Worm (Caenorhabditis elegans) whole organism, mixed stage, embryonic: Measurements from ENCODE around the gene cyn-8.

Experiments used
- M03D4.4 ChIP-seq: sonication (generic microtip); optimal IDR thresholded peaks from 2 replicates; lab custom pipeline; 2017; ENCODE audit warnings: mild to moderate bottlenecking, missing genetic modification characterization, missing compliant biosample characterization
- bed-3 ChIP-seq: fragments of 200-800 bp; sonication (Bioruptor generic); optimal IDR thresholded peaks from 3 replicates; lab custom pipeline; 2018; ENCODE audit warnings: mild to moderate bottlenecking, missing genetic modification characterization, moderate library complexity, missing compliant biosample characterization
- ceh-39 ChIP-seq: fragments of 150-350 bp; optimal IDR thresholded peaks from 2 replicates; lab custom pipeline; 2014; ENCODE audit warnings: missing biosample characterization, missing genetic modification characterization
- ceh-43 ChIP-seq: fragments of 200-800 bp; sonication (Bioruptor generic); optimal IDR thresholded peaks from 2 replicates; lab custom pipeline; 2018; ENCODE audit warnings: mild to moderate bottlenecking, missing genetic modification characterization, moderate library complexity, missing compliant biosample characterization
- ceh-83 ChIP-seq: fragments of 200-800 bp; sonication (Bioruptor generic); optimal IDR thresholded peaks from 2 replicates; lab custom pipeline; 2018; ENCODE audit warnings: mild to moderate bottlenecking, missing genetic modification characterization, missing compliant biosample characterization
- cnd-1 ChIP-seq: fragments of 200-800 bp; sonication (Bioruptor generic); optimal IDR thresholded peaks from 2 replicates; lab custom pipeline; 2018; ENCODE audit warnings: mild to moderate bottlenecking, missing genetic modification characterization, missing compliant biosample characterization
- drap-1 ChIP-seq: fragments of 200-800 bp; sonication (Bioruptor generic); optimal IDR thresholded peaks from 3 replicates; lab custom pipeline; 2018; ENCODE audit warnings: mild to moderate bottlenecking, missing genetic modification characterization, missing compliant biosample characterization
- elt-1 ChIP-seq: sonication (generic microtip); optimal IDR thresholded peaks from 2 replicates; lab custom pipeline; 2017; ENCODE audit warnings: missing genetic modification characterization, mild to moderate bottlenecking, missing compliant biosample characterization, antibody characterized with exemption, moderate library complexity, borderline replicate concordance; ENCODE audit not compliant: insufficient read depth
- elt-3 ChIP-seq: fragments of 150-350 bp; optimal IDR thresholded peaks from 2 replicates; lab custom pipeline; 2014; ENCODE audit warnings: missing biosample characterization, missing genetic modification characterization
- flh-1 ChIP-seq: fragments of 200-800 bp; sonication (Bioruptor generic); optimal IDR thresholded peaks from 2 replicates; lab custom pipeline; 2018; ENCODE audit warnings: mild to moderate bottlenecking, missing genetic modification characterization, moderate library complexity, missing compliant biosample characterization
- hlh-1 ChIP-seq: fragments of 150-350 bp; optimal IDR thresholded peaks from 2 replicates; lab custom pipeline; 2014; ENCODE audit warnings: missing biosample characterization, missing genetic modification reagents, missing genetic modification characterization
- lin-13 ChIP-seq: fragments of 150-350 bp; optimal IDR thresholded peaks from 2 replicates; lab custom pipeline; 2014; ENCODE audit warnings: missing biosample characterization, missing genetic modification characterization
- lin-32 ChIP-seq: fragments of 200-800 bp; sonication (Bioruptor generic); optimal IDR thresholded peaks from 2 replicates; lab custom pipeline; 2018; ENCODE audit warnings: mild to moderate bottlenecking, missing genetic modification characterization, missing compliant biosample characterization
- mab-5 ChIP-seq: fragments of 150-350 bp; optimal IDR thresholded peaks from 2 replicates; lab custom pipeline; 2014; ENCODE audit warnings: missing biosample characterization, missing genetic modification characterization
- mep-1 ChIP-seq: fragments of 150-350 bp; optimal IDR thresholded peaks from 2 replicates; lab custom pipeline; 2017; ENCODE audit warnings: missing biosample characterization, missing genetic modification reagents, missing genetic modification characterization, inconsistent platforms
- mls-2 ChIP-seq: sonication (generic microtip); optimal IDR thresholded peaks from 2 replicates; lab custom pipeline; 2016; ENCODE audit warnings: mild to moderate bottlenecking, missing genetic modification characterization, moderate library complexity, missing compliant biosample characterization
- nhr-12 ChIP-seq: fragments of 150-350 bp; optimal IDR thresholded peaks from 2 replicates; lab custom pipeline; 2014; ENCODE audit warnings: missing biosample characterization, missing genetic modification characterization
- nhr-2 ChIP-seq: fragments of 150-350 bp; optimal IDR thresholded peaks from 2 replicates; lab custom pipeline; 2014; ENCODE audit warnings: missing biosample characterization, missing genetic modification characterization
- nhr-237 ChIP-seq: fragments of 150-350 bp; optimal IDR thresholded peaks from 2 replicates; lab custom pipeline; 2014; ENCODE audit warnings: missing biosample characterization, missing genetic modification characterization
- pha-4 ChIP-seq: fragments of 150-350 bp; optimal IDR thresholded peaks from 2 replicates; lab custom pipeline; 2018; ENCODE audit warnings: missing biosample characterization, missing genetic modification reagents, missing genetic modification characterization
- sem-2 ChIP-seq: fragments of 200-800 bp; sonication (Bioruptor generic); optimal IDR thresholded peaks from 2 replicates; lab custom pipeline; 2018; ENCODE audit warnings: mild to moderate bottlenecking, missing genetic modification characterization, missing compliant biosample characterization
- snpc-4 ChIP-seq: fragments of 150-350 bp; optimal IDR thresholded peaks from 2 replicates; lab custom pipeline; 2014; ENCODE audit warnings: missing biosample characterization, missing genetic modification characterization
- sptf-1 ChIP-seq: sonication (generic microtip); optimal IDR thresholded peaks from 2 replicates; lab custom pipeline; 2017; ENCODE audit warnings: mild to moderate bottlenecking, missing genetic modification characterization, moderate library complexity, missing compliant biosample characterization
- tbx-8 ChIP-seq: fragments of 200-800 bp; sonication (Bioruptor generic); optimal IDR thresholded peaks from 2 replicates; lab custom pipeline; 2018; ENCODE audit warnings: mild to moderate bottlenecking, missing genetic modification characterization, moderate library complexity, missing compliant biosample characterization
- unc-120 ChIP-seq: sonication (generic microtip); optimal IDR thresholded peaks from 2 replicates; lab custom pipeline; 2017; ENCODE audit warnings: missing genetic modification characterization, missing compliant biosample characterization; ENCODE audit not compliant: poor library complexity, severe bottlenecking
- unc-39 ChIP-seq: fragments of 150-350 bp; optimal IDR thresholded peaks from 2 replicates; lab custom pipeline; 2014; ENCODE audit warnings: missing biosample characterization, missing genetic modification characterization
- unc-62 ChIP-seq: fragments of 150-350 bp; optimal IDR thresholded peaks from 2 replicates; lab custom pipeline; 2014; ENCODE audit warnings: missing biosample characterization, missing genetic modification reagents, missing genetic modification characterization
- zip-8 ChIP-seq: fragments of 150-350 bp; optimal IDR thresholded peaks from 2 replicates; lab custom pipeline; 2014; ENCODE audit warnings: missing biosample characterization, missing genetic modification characterization
- ztf-11 ChIP-seq: fragments of 150-350 bp; optimal IDR thresholded peaks from 2 replicates; lab custom pipeline; 2014; ENCODE audit warnings: missing biosample characterization, missing genetic modification characterization

The cyn-8 gene

DNA sequence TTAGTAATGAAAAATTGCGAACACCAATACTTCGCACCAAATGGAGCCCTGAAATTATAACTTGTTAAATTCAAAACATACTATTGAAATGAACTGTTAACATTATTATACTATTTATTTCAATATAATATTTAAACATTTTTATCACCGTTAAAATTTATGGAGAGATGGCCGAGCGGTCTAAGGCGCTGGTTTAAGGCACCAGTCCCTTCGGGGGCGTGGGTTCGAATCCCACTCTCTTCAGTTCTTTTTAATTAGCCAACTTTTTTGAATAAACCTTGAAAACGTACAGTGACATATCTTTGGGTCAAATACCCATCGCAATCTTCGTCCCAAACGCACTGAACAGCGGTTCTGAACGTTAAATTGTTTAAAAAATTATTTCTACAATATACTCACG, 28.3 kb downstream of the cyn-8 start:
- TF ChIP-seq unc-62 (no peak), pha-4 (tag; lab: Kevin White, UChicago) (no peak), mep-1 (no peak), unc-39 (no peak), nhr-237 (tag; lab: Kevin White, UChicago) (no peak), elt-1 (tag; lab: Kevin White, UChicago) (no peak), zip-8 (tag; lab: Kevin White, UChicago) (no peak), flh-1 (GFP tag; lab: Kevin White, UChicago) (no peak), ceh-39 (tag; lab: Kevin White, UChicago) (no peak), unc-120 (tag; lab: Kevin White, UChicago) (no peak), ztf-11 (tag; lab: Kevin White, UChicago) (no peak), drap-1 (no peak), hlh-1 (tag; lab: Kevin White, UChicago) (no peak), mls-2 (tag; lab: Kevin White, UChicago) (no peak), mab-5 (tag; lab: Kevin White, UChicago) (no peak)

DNA sequence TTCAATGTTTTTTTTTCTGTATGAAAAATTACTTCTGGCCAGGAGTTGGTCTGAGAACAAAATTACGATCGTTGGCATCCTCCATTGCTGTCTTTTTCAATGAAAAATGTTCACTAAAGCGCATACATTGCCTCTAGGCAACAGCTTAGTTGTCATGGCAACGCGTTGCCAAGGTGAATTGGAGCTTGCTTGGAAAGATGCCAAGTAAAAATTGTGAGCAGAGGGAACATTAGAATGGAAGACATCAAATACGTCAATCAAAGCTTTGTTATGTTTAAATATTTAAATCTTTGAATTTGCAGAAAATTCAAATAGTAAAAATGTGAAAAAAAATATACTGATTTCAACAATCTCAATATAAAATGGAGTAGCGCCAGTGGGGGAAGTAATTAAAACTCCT, 29.0 kb downstream of the cyn-8 start, which contains the start of gene dylt-2:
TSS of gene dylt-2 (minus strand) at position 101 of the 400 bp plus-strand sequence.
- TF ChIP-seq flh-1 (GFP tag; lab: Kevin White, UChicago) (no peak), mls-2 (tag; lab: Kevin White, UChicago) (no peak), unc-62 (no peak), nhr-237 (tag; lab: Kevin White, UChicago) (no peak)

DNA sequence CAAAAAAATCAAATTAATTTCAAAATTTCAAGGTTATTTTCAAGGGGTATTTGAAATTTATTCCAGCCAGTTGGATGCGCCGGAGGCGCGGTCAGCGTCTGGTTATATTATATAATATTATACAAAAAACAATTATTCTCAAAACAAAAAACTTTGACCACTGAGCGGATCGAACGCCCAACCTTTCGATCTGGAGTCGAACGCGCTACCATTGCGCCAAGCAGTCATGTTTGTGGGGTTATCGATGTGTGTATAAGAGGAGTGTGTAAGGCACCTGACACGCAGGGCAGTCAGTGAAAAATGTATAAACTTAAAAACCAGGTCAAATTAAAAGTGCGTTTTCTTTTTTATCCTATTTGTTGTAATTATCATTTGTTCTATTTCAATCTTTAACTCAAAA, 33.0 kb downstream of the cyn-8 start:
- no peak for TF ChIP-seq mls-2 (tag; lab: Kevin White, UChicago)
- TF ChIP-seq unc-120 (tag; lab: Kevin White, UChicago): no peak
- peak; percentile 51 for TF ChIP-seq sptf-1 (tag; lab: Kevin White, UChicago)
- no peak for TF ChIP-seq nhr-237 (tag; lab: Kevin White, UChicago)
- peak; percentile 38 for TF ChIP-seq bed-3 (GFP tag; lab: Kevin White, UChicago)
- TF ChIP-seq cnd-1 (tag; lab: Kevin White, UChicago): peak; percentile 33
- peak; percentile 45 for TF ChIP-seq M03D4.4 (tag; lab: Kevin White, UChicago)
- TF ChIP-seq drap-1: peak; percentile 10
- TF ChIP-seq sem-2 (GFP tag; lab: Kevin White, UChicago): peak; percentile 7
- TF ChIP-seq pha-4 (tag; lab: Kevin White, UChicago): no peak
- peak; percentile 6 for TF ChIP-seq lin-32 (GFP tag; lab: Kevin White, UChicago)
- TF ChIP-seq, all 35 proteins: peak for 7

DNA sequence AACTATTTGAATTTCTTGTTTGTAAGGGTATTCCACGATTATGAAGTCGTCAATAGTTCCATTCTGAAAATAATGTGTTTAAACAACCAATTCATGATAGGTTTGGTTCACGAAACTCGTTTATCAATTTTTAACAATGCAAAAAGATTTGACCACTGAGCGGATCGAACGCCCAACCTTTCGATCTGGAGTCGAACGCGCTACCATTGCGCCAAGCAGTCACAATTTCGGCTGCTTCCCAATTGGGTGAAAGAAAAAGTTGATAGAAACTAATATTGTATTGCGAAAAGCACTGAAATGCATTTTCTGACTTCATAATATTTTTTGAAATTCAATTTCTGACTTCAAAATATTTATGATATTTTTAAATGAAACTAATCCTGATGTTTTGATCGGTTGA, 33.9 kb downstream of the cyn-8 start:
- TF ChIP-seq elt-3 (no peak), pha-4 (tag; lab: Kevin White, UChicago) (no peak), lin-13 (no peak), snpc-4 (tag; lab: Kevin White, UChicago) (no peak), mep-1 (no peak), unc-62 (no peak)

DNA sequence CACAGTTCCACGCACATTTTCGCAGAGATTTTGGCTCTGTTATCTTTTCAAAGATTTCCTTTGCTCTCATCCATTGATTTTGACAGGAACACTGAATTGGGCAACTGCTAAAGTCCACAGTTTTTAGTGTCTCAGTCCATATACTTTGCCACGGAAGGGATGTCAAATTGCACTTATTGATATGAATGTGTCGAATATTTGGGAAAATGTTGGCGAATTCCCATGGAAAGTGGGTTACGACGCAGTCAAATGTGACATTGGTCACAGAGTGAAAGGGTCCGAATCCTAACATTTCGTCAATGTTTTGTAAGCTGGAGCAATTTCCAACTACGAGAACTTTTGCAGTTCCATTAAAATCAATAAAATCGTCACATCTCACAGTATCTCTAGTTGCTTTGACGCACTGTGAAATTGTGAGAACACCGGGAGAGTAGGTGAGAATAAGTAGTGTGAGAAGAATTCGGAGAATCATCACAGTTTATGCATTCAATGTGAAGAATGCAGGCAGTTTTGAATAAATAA, 39.5 kb downstream of the cyn-8 start, which contains the start of gene trk-1:
TSS of gene trk-1 (minus strand) at position 472 of the 522 bp plus-strand sequence.
- no peak for TF ChIP-seq nhr-237 (tag; lab: Kevin White, UChicago)
- TF ChIP-seq ceh-43 (GFP tag; lab: Kevin White, UChicago): no peak
- TF ChIP-seq elt-3: no peak
- TF ChIP-seq ceh-83: no peak
- TF ChIP-seq flh-1 (GFP tag; lab: Kevin White, UChicago): no peak
- TF ChIP-seq mab-5 (tag; lab: Kevin White, UChicago): no peak
- TF ChIP-seq cnd-1 (tag; lab: Kevin White, UChicago): no peak
- TF ChIP-seq ztf-11 (tag; lab: Kevin White, UChicago): no peak
- TF ChIP-seq nhr-2 (tag; lab: Kevin White, UChicago): no peak
- no peak for TF ChIP-seq unc-62
- no peak for TF ChIP-seq tbx-8 (GFP tag; lab: Kevin White, UChicago)
- no peak for TF ChIP-seq sem-2 (GFP tag; lab: Kevin White, UChicago)
- no peak for TF ChIP-seq nhr-12
